Worm (Caenorhabditis elegans): ENCODE data around the gene R05D8.7.

R05D8.7 gene

DNA sequence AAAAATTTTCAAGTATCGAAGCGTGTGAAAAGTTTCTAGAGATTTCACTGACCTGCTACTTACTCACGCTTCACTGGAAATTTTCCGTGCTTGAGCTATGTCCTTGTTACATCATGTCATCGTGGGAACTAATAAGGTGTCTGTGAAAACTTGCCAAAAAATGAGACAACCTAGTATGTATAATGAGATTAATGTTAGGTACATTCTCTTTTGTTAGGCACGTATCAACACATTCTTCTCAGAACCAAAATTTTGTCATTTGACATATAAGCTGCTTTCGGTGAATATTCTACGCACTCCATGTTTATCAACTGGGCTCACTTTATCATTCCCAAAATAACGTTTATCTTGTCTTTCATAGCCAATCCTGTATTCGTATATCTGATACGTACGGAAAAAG lies 11.0 kb upstream of the R05D8.7 start, which contains the start of gene srj-18:
Gene srj-18, plus strand, starts transcription at position 301 of the 400 bp plus-strand sequence.
- no peak for TF ChIP-seq ceh-82 (tag; optimal IDR thresholded peaks at IDR 0.05)
- TF ChIP-seq nhr-67 (tag; optimal IDR thresholded peaks at IDR 0.05): no peak
- no peak for TF ChIP-seq eor-1 (tag; optimal IDR thresholded peaks at IDR 0.05)
- no peak for TF ChIP-seq fkh-10 (GFP tag; optimal IDR thresholded peaks at IDR 0.05)

DNA sequence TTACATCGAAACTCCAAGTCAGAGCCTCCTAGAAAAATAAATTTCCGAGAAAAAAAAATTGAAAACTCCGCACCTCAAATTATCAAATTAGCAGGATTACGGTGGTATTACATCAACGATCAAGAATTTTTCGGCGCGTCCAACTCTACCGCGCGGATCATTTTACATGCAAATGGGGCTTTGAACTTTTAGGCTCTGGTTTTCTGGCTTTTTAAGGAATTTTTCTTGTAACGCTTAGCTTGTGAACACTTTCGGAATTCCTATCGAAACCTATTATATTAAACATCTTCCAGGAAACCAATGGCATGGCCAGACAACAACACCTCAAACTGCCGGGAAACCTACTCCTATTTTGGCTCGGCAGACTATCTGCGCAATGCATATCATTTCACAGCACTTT lies 8.6 kb upstream of the R05D8.7 start, which contains the start of gene srh-56:
Gene srh-56, plus strand, starts transcription at position 301 of the 400 bp plus-strand sequence.
- TF ChIP-seq ama-1 (optimal IDR thresholded peaks at IDR 0.05): no peak
- TF ChIP-seq ztf-4 (tag; optimal IDR thresholded peaks at IDR 0.05): no peak
- no peak for TF ChIP-seq fkh-10 (GFP tag; optimal IDR thresholded peaks at IDR 0.05)
- no peak for TF ChIP-seq elt-2 (tag; optimal IDR thresholded peaks at IDR 0.05)
- TF ChIP-seq nhr-28 (tag; optimal IDR thresholded peaks at IDR 0.05): no peak
- TF ChIP-seq fos-1 (tag; optimal IDR thresholded peaks at IDR 0.05): no peak
- TF ChIP-seq sea-2 (GFP tag; optimal IDR thresholded peaks at IDR 0.05): no peak
- no peak for TF ChIP-seq mdl-1 (tag; optimal IDR thresholded peaks at IDR 0.05)
- no peak for TF ChIP-seq ceh-82 (tag; optimal IDR thresholded peaks at IDR 0.05)

DNA sequence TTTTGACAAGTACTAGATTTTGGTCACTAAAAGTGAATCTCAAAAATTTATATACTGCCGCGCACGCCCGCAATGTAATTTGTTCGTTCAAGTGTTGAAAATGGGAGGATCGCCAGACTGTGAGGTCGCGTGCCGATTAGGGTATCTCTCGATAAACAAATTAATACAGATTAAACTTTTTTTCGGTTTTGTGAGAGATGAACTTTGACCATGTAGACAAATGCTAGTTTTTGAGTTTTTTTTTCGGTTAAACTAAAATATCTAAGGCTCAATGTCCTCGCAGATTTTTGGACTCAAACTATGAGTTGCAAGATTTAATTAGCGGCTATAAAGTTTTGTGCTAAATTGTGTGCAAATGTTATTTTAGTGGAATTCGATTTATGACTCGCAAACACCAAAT lies 6.7 kb upstream of the R05D8.7 start, which contains the start of gene dhs-15:
Gene dhs-15, minus strand, starts transcription at position 101 of the 400 bp plus-strand sequence.
- TF ChIP-seq ceh-82 (tag; optimal IDR thresholded peaks at IDR 0.05) (no peak), nhr-25 (tag; optimal IDR thresholded peaks at IDR 0.05) (no peak), nhr-77 (tag; optimal IDR thresholded peaks at IDR 0.05) (no peak), nhr-76 (tag; optimal IDR thresholded peaks at IDR 0.05) (no peak), egl-27 (tag; optimal IDR thresholded peaks at IDR 0.05) (no peak), fos-1 (tag; optimal IDR thresholded peaks at IDR 0.05) (no peak), lsy-12 (tag; optimal IDR thresholded peaks at IDR 0.05) (no peak), unc-62 (GFP tag; optimal IDR thresholded peaks at IDR 0.05) (no peak), lin-39 (tag; optimal IDR thresholded peaks at IDR 0.05) (no peak), aly-2 (tag; optimal IDR thresholded peaks at IDR 0.05) (no peak), snpc-4 (tag; optimal IDR thresholded peaks at IDR 0.05) (no peak), R02D3.7 (tag; optimal IDR thresholded peaks at IDR 0.05) (no peak), nhr-237 (tag; optimal IDR thresholded peaks at IDR 0.05) (no peak), elt-3 (tag; optimal IDR thresholded peaks at IDR 0.05) (no peak), elt-2 (tag; optimal IDR thresholded peaks at IDR 0.05) (no peak), nhr-12 (tag; optimal IDR thresholded peaks at IDR 0.05) (no peak), tbx-2 (tag; optimal IDR thresholded peaks at IDR 0.05) (no peak), mdl-1 (tag; optimal IDR thresholded peaks at IDR 0.05) (no peak), nhr-67 (tag; optimal IDR thresholded peaks at IDR 0.05) (no peak)

DNA sequence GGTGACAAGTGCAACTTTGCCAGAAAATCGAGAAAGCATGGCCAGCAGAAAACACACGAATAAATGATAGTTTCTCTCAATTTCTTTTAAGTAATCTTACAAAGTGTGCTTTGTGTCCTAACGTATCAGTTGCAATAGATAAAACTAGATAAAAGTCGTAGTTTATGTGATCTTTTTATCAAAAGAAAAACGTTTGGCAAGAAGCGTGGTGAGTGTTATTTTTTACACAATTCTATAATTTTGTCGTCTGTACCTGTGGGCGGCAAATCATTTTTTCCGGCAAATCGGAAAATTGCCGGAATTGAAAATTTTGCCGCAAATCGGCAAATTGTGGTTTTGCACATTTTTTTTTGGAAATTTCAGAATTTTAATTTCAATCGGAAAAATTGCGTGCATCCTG lies 4.5 kb upstream of the R05D8.7 start, which contains the start of gene R05D8.9:
Gene R05D8.9, minus strand, starts transcription at position 101 of the 400 bp plus-strand sequence.
- TF ChIP-seq egl-27 (tag; optimal IDR thresholded peaks at IDR 0.05) (no peak), pqm-1 (tag; optimal IDR thresholded peaks at IDR 0.05) (no peak), lsy-12 (tag; optimal IDR thresholded peaks at IDR 0.05) (no peak), ztf-4 (tag; optimal IDR thresholded peaks at IDR 0.05) (no peak), ceh-16 (tag; optimal IDR thresholded peaks at IDR 0.05) (no peak), fos-1 (tag; optimal IDR thresholded peaks at IDR 0.05) (no peak), ZK546.5 (tag; optimal IDR thresholded peaks at IDR 0.05) (no peak), elt-3 (tag; optimal IDR thresholded peaks at IDR 0.05) (no peak), skn-1 (tag; optimal IDR thresholded peaks at IDR 0.05) (no peak), ztf-11 (tag; optimal IDR thresholded peaks at IDR 0.05) (no peak), eor-1 (tag; optimal IDR thresholded peaks at IDR 0.05) (no peak), nhr-25 (tag; optimal IDR thresholded peaks at IDR 0.05) (no peak), jun-1 (tag; optimal IDR thresholded peaks at IDR 0.05) (no peak)

DNA sequence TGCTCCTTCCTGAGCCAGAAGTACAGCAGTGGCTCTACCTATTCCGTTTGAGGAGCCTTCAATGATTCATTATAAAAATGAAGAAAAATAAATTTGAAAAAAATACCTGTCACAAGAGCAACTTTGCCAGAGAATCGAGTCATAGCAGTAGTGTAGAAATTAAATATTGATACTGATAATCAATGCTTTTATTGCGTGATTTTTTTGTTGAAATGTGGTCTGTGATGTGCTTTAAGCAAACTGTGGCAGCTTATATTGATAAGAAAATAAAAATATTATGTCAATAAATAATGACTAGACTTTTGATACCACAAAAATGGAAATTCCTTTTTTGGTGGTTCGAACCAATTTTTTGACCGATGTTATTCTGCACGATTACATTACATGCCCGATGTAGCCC lies 2.0 kb upstream of the R05D8.7 start, which contains the start of gene dhs-14:
Gene dhs-14, minus strand, starts transcription at position 149 of the 400 bp plus-strand sequence.
- TF ChIP-seq elt-2 (tag; optimal IDR thresholded peaks at IDR 0.05) (peak; percentile 74), pqm-1 (tag; optimal IDR thresholded peaks at IDR 0.05) (peak; percentile 82), hmg-11 (tag; optimal IDR thresholded peaks at IDR 0.05) (no peak)

DNA sequence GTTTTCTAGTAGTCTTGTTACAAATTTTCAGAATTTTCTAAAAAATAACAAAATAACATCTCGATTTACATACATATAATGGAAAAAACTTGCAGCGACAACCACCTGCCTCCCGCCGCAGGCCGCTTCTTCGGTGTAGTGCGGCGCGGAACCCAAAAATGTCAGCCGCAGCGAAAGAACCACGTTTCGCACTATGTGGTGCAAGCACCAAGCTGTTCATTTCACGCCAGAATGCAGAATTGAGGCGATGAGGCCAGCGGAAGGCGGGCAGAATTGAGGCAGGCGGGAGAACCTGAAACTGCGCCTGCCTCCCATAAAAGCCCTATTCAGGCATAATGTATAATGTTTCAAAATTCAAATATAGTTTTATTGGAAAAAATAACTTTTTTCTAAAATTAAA lies 1.5 kb downstream of the R05D8.7 start:
- TF ChIP-seq elt-2 (tag; optimal IDR thresholded peaks at IDR 0.05) (no peak), nhr-67 (tag; optimal IDR thresholded peaks at IDR 0.05) (no peak), mdl-1 (tag; optimal IDR thresholded peaks at IDR 0.05) (no peak), ztf-4 (tag; optimal IDR thresholded peaks at IDR 0.05) (no peak), ceh-16 (tag; optimal IDR thresholded peaks at IDR 0.05) (no peak), ceh-28 (tag; optimal IDR thresholded peaks at IDR 0.05) (no peak), snpc-4 (tag; optimal IDR thresholded peaks at IDR 0.05) (no peak), sea-2 (GFP tag; optimal IDR thresholded peaks at IDR 0.05) (no peak), unc-62 (GFP tag; optimal IDR thresholded peaks at IDR 0.05) (no peak), nhr-28 (tag; optimal IDR thresholded peaks at IDR 0.05) (no peak), fkh-10 (GFP tag; optimal IDR thresholded peaks at IDR 0.05) (no peak), nhr-12 (tag; optimal IDR thresholded peaks at IDR 0.05) (no peak), fos-1 (tag; optimal IDR thresholded peaks at IDR 0.05) (no peak), lsy-12 (tag; optimal IDR thresholded peaks at IDR 0.05) (no peak), elt-3 (tag; optimal IDR thresholded peaks at IDR 0.05) (no peak), pqm-1 (tag; optimal IDR thresholded peaks at IDR 0.05) (no peak), lin-39 (tag; optimal IDR thresholded peaks at IDR 0.05) (no peak), daf-12 (tag; optimal IDR thresholded peaks at IDR 0.05) (no peak)
